Worm (Caenorhabditis elegans) whole organism, L1 larva: Measurements from ENCODE around the gene alg-1.

ENCODE experiments used
- F16B12.6 ChIP-seq: fragments of 150-350 bp; optimal IDR thresholded peaks from 2 replicates; lab custom pipeline; 2014; ENCODE audit warnings: missing biosample characterization, missing genetic modification characterization
- Y116A8C.19 ChIP-seq: sonication (generic microtip); optimal IDR thresholded peaks from 2 replicates; lab custom pipeline; 2016; ENCODE audit warnings: missing compliant biosample characterization, missing genetic modification characterization, borderline replicate concordance
- aha-1 ChIP-seq: fragments of 150-350 bp; optimal IDR thresholded peaks from 2 replicates; lab custom pipeline; 2014; ENCODE audit warnings: missing biosample characterization, missing genetic modification characterization
- alr-1 ChIP-seq: fragments of 200-800 bp; sonication (Bioruptor generic); optimal IDR thresholded peaks from 2 replicates; lab custom pipeline; 2018; ENCODE audit warnings: borderline replicate concordance, mild to moderate bottlenecking, missing genetic modification characterization, missing compliant biosample characterization
- aly-2 ChIP-seq: fragments of 150-350 bp; optimal IDR thresholded peaks from 2 replicates; lab custom pipeline; 2014; ENCODE audit warnings: missing biosample characterization, missing genetic modification characterization
- ama-1 ChIP-seq: fragments of 150-350 bp; optimal IDR thresholded peaks from 2 replicates; lab custom pipeline; 2014
- blmp-1 ChIP-seq: fragments of 150-350 bp; optimal IDR thresholded peaks from 2 replicates; lab custom pipeline; 2014; ENCODE audit warnings: missing biosample characterization, missing genetic modification characterization
- ceh-63 ChIP-seq: fragments of 200-800 bp; sonication (Bioruptor generic); optimal IDR thresholded peaks from 2 replicates; lab custom pipeline; 2018; ENCODE audit warnings: mild to moderate bottlenecking, missing genetic modification characterization, missing compliant biosample characterization
- ceh-82 ChIP-seq, 3 experiments: fragments of 150-350 bp in 1 of 3; sonication (generic microtip) in 2 of 3; optimal IDR thresholded peaks; 2 replicates each; lab custom pipeline; 2014 to 2017; ENCODE audit warnings: missing biosample characterization in 3 of 3, missing genetic modification characterization in 3 of 3
- ceh-88 ChIP-seq: fragments of 200-800 bp; sonication (Bioruptor generic); IDR thresholded peaks from 2 replicates; pipeline ENCODE4 v1.3.6; 2022; ENCODE audit warnings: missing genetic modification characterization, missing compliant biosample characterization
- efl-3 ChIP-seq: fragments of 200-800 bp; sonication (Bioruptor generic); optimal IDR thresholded peaks from 2 replicates; lab custom pipeline; 2018; ENCODE audit warnings: mild to moderate bottlenecking, missing genetic modification characterization, missing compliant biosample characterization
- elt-2 ChIP-seq: sonication (generic microtip); optimal IDR thresholded peaks from 2 replicates; lab custom pipeline; 2016; ENCODE audit warnings: missing genetic modification characterization, mild to moderate bottlenecking, inconsistent platforms, missing compliant biosample characterization, missing genetic modification reagents
- elt-3 ChIP-seq, 6 experiments: fragments of 150-350 bp in 1 of 6; sonication (generic microtip); optimal IDR thresholded peaks; 2 replicates each; lab custom pipeline; 2017 to 2018; ENCODE audit warnings: missing biosample characterization in 6 of 6, missing genetic modification characterization in 6 of 6, inconsistent platforms in 1 of 6
- fos-1 ChIP-seq: fragments of 150-350 bp; optimal IDR thresholded peaks from 2 replicates; lab custom pipeline; 2014; ENCODE audit warnings: missing biosample characterization, missing genetic modification characterization
- grh-1 ChIP-seq: fragments of 200-800 bp; sonication (Bioruptor generic); IDR thresholded peaks from 2 replicates; pipeline ENCODE4 v1.3.6; 2022; ENCODE audit warnings: missing genetic modification reagents, missing genetic modification characterization, missing compliant biosample characterization
- hlh-17 ChIP-seq: fragments of 200-800 bp; sonication (Bioruptor generic); optimal IDR thresholded peaks from 2 replicates; lab custom pipeline; 2018; ENCODE audit warnings: missing genetic modification characterization, mild to moderate bottlenecking, missing compliant biosample characterization, moderate library complexity, borderline replicate concordance
- hpl-2 ChIP-seq: fragments of 150-350 bp; optimal IDR thresholded peaks from 2 replicates; lab custom pipeline; 2014; ENCODE audit warnings: missing biosample characterization, missing genetic modification reagents, missing genetic modification characterization
- irx-1 ChIP-seq: sonication (generic microtip); optimal IDR thresholded peaks from 2 replicates; lab custom pipeline; 2016; ENCODE audit warnings: missing genetic modification characterization, missing compliant biosample characterization
- jun-1 ChIP-seq: fragments of 150-350 bp; optimal IDR thresholded peaks from 2 replicates; lab custom pipeline; 2014; ENCODE audit warnings: missing biosample characterization, missing genetic modification reagents, missing genetic modification characterization
- lin-13 ChIP-seq: fragments of 150-350 bp; optimal IDR thresholded peaks from 2 replicates; lab custom pipeline; 2014; ENCODE audit warnings: missing biosample characterization, missing genetic modification reagents, missing genetic modification characterization
- lin-14 ChIP-seq: fragments of 200-800 bp; sonication (Bioruptor generic); optimal IDR thresholded peaks from 2 replicates; lab custom pipeline; 2018; ENCODE audit warnings: mild to moderate bottlenecking, missing genetic modification characterization, moderate library complexity, missing compliant biosample characterization
- lin-35 ChIP-seq, 2 experiments: fragments of 150-350 bp; optimal IDR thresholded peaks; 2 replicates each; lab custom pipeline; 2014; ENCODE audit warnings: missing biosample characterization in 2 of 2, missing genetic modification characterization in 2 of 2, missing genetic modification reagents in 2 of 2
- lin-39 ChIP-seq: fragments of 150-350 bp; optimal IDR thresholded peaks from 2 replicates; lab custom pipeline; 2014; ENCODE audit warnings: missing biosample characterization, missing genetic modification reagents, missing genetic modification characterization
- lsy-2 ChIP-seq, 2 experiments: fragments of 150-350 bp; optimal IDR thresholded peaks; 2 replicates each; lab custom pipeline; 2014; ENCODE audit warnings: missing biosample characterization in 2 of 2, missing genetic modification characterization in 2 of 2
- mab-9 ChIP-seq: fragments of 200-800 bp; sonication (Bioruptor generic); IDR thresholded peaks from 2 replicates; pipeline ENCODE4 v1.3.6; 2022; ENCODE audit warnings: missing genetic modification reagents, missing genetic modification characterization, missing compliant biosample characterization
- mdl-1 ChIP-seq, 2 experiments: fragments of 150-350 bp; optimal IDR thresholded peaks; 2 replicates each; lab custom pipeline; 2014 to 2017; ENCODE audit warnings: missing biosample characterization in 2 of 2, missing genetic modification characterization in 2 of 2, inconsistent platforms in 1 of 2
- mef-2 ChIP-seq: fragments of 150-350 bp; optimal IDR thresholded peaks from 2 replicates; lab custom pipeline; 2014; ENCODE audit warnings: missing biosample characterization, missing genetic modification characterization
- mep-1 ChIP-seq: fragments of 150-350 bp; optimal IDR thresholded peaks from 2 replicates; lab custom pipeline; 2014; ENCODE audit warnings: missing biosample characterization, missing genetic modification characterization
- nhr-11 ChIP-seq: fragments of 150-350 bp; optimal IDR thresholded peaks from 2 replicates; lab custom pipeline; 2014; ENCODE audit warnings: missing biosample characterization, missing genetic modification characterization
- nhr-12 ChIP-seq: sonication (generic microtip); optimal IDR thresholded peaks from 2 replicates; lab custom pipeline; 2017; ENCODE audit warnings: missing biosample characterization, missing genetic modification characterization
- nhr-19 ChIP-seq: fragments of 200-800 bp; sonication (Bioruptor generic); conservative IDR thresholded peaks from 2 replicates; pipeline ENCODE4 v1.3.6; 2022; ENCODE audit warnings: missing genetic modification characterization, missing compliant biosample characterization
- nhr-237 ChIP-seq: fragments of 150-350 bp; optimal IDR thresholded peaks from 2 replicates; lab custom pipeline; 2014; ENCODE audit warnings: missing biosample characterization, missing genetic modification characterization
- nhr-28 ChIP-seq: fragments of 150-350 bp; optimal IDR thresholded peaks from 2 replicates; lab custom pipeline; 2014; ENCODE audit warnings: missing biosample characterization, missing genetic modification characterization
- nhr-47 ChIP-seq: sonication (generic microtip); optimal IDR thresholded peaks from 2 replicates; lab custom pipeline; 2016; ENCODE audit warnings: mild to moderate bottlenecking, missing genetic modification characterization, moderate library complexity, missing compliant biosample characterization
- nhr-71 ChIP-seq: sonication (generic microtip); optimal IDR thresholded peaks from 2 replicates; lab custom pipeline; 2016; ENCODE audit warnings: mild to moderate bottlenecking, missing genetic modification characterization, moderate library complexity, missing compliant biosample characterization
- nhr-77 ChIP-seq: fragments of 150-350 bp; optimal IDR thresholded peaks from 2 replicates; lab custom pipeline; 2014; ENCODE audit warnings: missing biosample characterization, missing genetic modification characterization
- nhr-85 ChIP-seq: sonication (generic microtip); peaks from one replicate; lab custom pipeline; 2016; ENCODE audit warnings: missing genetic modification characterization, inconsistent platforms, missing compliant biosample characterization
- nhr-90 ChIP-seq: sonication (generic microtip); optimal IDR thresholded peaks from 2 replicates; lab custom pipeline; 2016; ENCODE audit warnings: mild to moderate bottlenecking, missing genetic modification characterization, missing compliant biosample characterization; ENCODE audit not compliant: poor library complexity
- pag-3 ChIP-seq: sonication (generic microtip); optimal IDR thresholded peaks from 2 replicates; lab custom pipeline; 2017; ENCODE audit warnings: missing genetic modification characterization, mild to moderate bottlenecking, missing compliant biosample characterization, antibody characterized with exemption, borderline replicate concordance; ENCODE audit not compliant: insufficient read depth
- pqm-1 ChIP-seq: sonication (generic microtip); optimal IDR thresholded peaks from 3 replicates; lab custom pipeline; 2017; ENCODE audit warnings: missing biosample characterization, missing genetic modification characterization
- skn-1 ChIP-seq: fragments of 150-350 bp; optimal IDR thresholded peaks from 2 replicates; lab custom pipeline; 2014; ENCODE audit warnings: missing biosample characterization, missing genetic modification characterization
- snu-23 ChIP-seq: sonication (generic microtip); optimal IDR thresholded peaks from 2 replicates; lab custom pipeline; 2016; ENCODE audit warnings: missing genetic modification characterization, missing compliant biosample characterization
- swsn-7 ChIP-seq: sonication (generic microtip); optimal IDR thresholded peaks from 2 replicates; lab custom pipeline; 2016; ENCODE audit warnings: missing genetic modification characterization, missing compliant biosample characterization
- tlp-1 ChIP-seq: fragments of 150-350 bp; optimal IDR thresholded peaks from 2 replicates; lab custom pipeline; 2014; ENCODE audit warnings: missing biosample characterization, missing genetic modification characterization
- unc-130 ChIP-seq: fragments of 150-350 bp; optimal IDR thresholded peaks from 2 replicates; lab custom pipeline; 2017; ENCODE audit warnings: missing biosample characterization, missing genetic modification characterization, inconsistent platforms
- unc-30 ChIP-seq: sonication (generic microtip); optimal IDR thresholded peaks from 2 replicates; lab custom pipeline; 2017; ENCODE audit warnings: missing biosample characterization, missing genetic modification characterization
- unc-62 ChIP-seq: fragments of 150-350 bp; optimal IDR thresholded peaks from 2 replicates; lab custom pipeline; 2014; ENCODE audit warnings: missing biosample characterization, missing genetic modification reagents, missing genetic modification characterization
- unc-86 ChIP-seq: sonication (generic microtip); optimal IDR thresholded peaks from 2 replicates; lab custom pipeline; 2016; ENCODE audit warnings: missing genetic modification characterization, missing compliant biosample characterization
- zag-1 ChIP-seq: fragments of 150-350 bp; optimal IDR thresholded peaks from 2 replicates; lab custom pipeline; 2014; ENCODE audit warnings: missing biosample characterization, missing genetic modification characterization
- ztf-11 ChIP-seq, 2 experiments: sonication (generic microtip); optimal IDR thresholded peaks; 2 replicates each; lab custom pipeline; 2016 to 2017; ENCODE audit warnings: missing genetic modification characterization in 2 of 2, missing biosample characterization in 1 of 2, missing compliant biosample characterization in 1 of 2
- ztf-4 ChIP-seq: fragments of 150-350 bp; optimal IDR thresholded peaks from 2 replicates; lab custom pipeline; 2014; ENCODE audit warnings: missing biosample characterization, missing genetic modification characterization

The alg-1 gene

DNA sequence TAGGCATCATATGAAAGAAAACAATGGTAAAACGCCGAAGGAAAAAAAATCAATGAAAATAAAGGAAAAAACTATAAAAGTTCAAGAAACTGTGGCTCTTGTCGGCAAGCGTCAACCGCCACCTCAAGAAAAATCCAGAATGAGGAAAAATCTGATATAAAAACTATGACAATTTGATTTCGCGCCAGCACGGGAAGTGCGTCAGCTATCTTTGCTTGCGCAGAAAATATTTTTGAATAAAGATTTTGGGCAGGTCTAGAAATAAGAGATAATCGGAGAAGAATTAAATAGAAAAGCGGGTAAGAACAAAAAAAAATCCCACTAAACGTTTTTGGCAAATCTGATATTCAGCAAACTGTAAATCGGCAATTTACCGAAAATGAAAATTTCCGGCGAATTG is 30.8 kb upstream of the alg-1 start (continued):
- no peak for TF ChIP-seq fos-1
- TF ChIP-seq unc-62: no peak
- no peak for TF ChIP-seq tlp-1 (tag; lab: Kevin White, UChicago)
- TF ChIP-seq efl-3 (GFP tag; lab: Kevin White, UChicago): no peak
- TF ChIP-seq unc-86 (tag; lab: Kevin White, UChicago): no peak
- no peak for TF ChIP-seq nhr-11 (tag; lab: Kevin White, UChicago)
- TF ChIP-seq alr-1 (tag; lab: Kevin White, UChicago): no peak
- no peak for TF ChIP-seq hpl-2
- TF ChIP-seq nhr-77: no peak
- TF ChIP-seq nhr-19 (GFP tag; lab: Robert Waterston, UW): no peak
- TF ChIP-seq nhr-12 (tag; lab: Kevin White, UChicago): no peak
- no peak for TF ChIP-seq mdl-1 (tag; optimal IDR thresholded peaks at IDR 0.05; lab: Kevin White, UChicago)
- TF ChIP-seq pag-3 (tag; lab: Kevin White, UChicago): no peak
- TF ChIP-seq ceh-63: no peak
- no peak for TF ChIP-seq ceh-82 (tag; optimal IDR thresholded peaks at IDR 0.05; lab: Kevin White, UChicago)
- no peak for TF ChIP-seq F16B12.6 (tag; lab: Kevin White, UChicago)
- TF ChIP-seq nhr-28: no peak
- no peak for TF ChIP-seq lin-39
- TF ChIP-seq skn-1 (tag; lab: Kevin White, UChicago): peak; percentile 33
- no peak for TF ChIP-seq elt-2
- TF ChIP-seq aly-2: no peak
- TF ChIP-seq unc-130: no peak
- peak; percentile 12 for TF ChIP-seq snu-23
- TF ChIP-seq ztf-11 (tag; optimal IDR thresholded peaks at IDR 0.05; lab: Kevin White, UChicago): no peak
- no peak for TF ChIP-seq mef-2
- no peak for TF ChIP-seq aha-1 (tag; lab: Kevin White, UChicago)
- TF ChIP-seq lin-35 (GFP tag; optimal IDR thresholded peaks at IDR 0.05; lab: Kevin White, UChicago): peak; percentile 47 to 72
- no peak for TF ChIP-seq ceh-88 (GFP tag; lab: Robert Waterston, UW)
- no peak for TF ChIP-seq Y116A8C.19 (tag; lab: Kevin White, UChicago)
- TF ChIP-seq blmp-1 (tag; lab: Kevin White, UChicago): no peak
- TF ChIP-seq zag-1: no peak

DNA sequence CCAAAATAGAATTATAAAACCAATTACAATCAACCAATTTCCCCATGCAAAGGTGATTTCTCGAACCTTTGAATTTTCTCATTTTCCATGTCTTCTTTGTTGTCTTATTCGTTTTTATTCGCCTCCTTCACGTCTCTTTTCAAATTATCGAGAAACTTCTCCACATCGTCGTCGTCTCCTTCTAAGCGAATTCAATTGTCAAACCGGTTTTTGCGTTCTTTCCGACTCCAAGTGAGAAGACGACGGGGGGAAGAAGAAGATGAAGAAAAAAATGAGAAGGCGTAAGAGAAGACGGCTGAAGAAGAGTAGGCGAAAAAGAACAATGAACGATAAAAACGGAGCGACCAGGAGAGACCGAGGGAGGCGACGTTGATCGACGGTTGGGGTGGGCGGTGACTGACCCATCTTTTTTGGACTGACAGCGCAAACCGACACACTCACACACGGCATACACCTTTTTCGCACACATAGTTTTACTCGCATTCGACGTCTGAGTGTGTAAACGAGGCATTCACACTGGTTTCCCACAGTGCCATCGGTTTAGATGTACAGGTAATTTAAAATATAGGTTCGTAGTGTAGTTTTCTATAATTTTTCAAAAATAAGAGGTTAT is 28.4 kb upstream of the alg-1 start:
- TF ChIP-seq jun-1 (tag; lab: Kevin White, UChicago): peak; percentile 19
- TF ChIP-seq pqm-1 (tag; lab: Kevin White, UChicago): no peak
- no peak for TF ChIP-seq mab-9
- peak in 1 of 2 experiments; percentile 52 for TF ChIP-seq mdl-1 (tag; optimal IDR thresholded peaks at IDR 0.05; lab: Kevin White, UChicago)
- TF ChIP-seq snu-23: peak; percentile 83
- peak; percentile 55 for TF ChIP-seq swsn-7
- TF ChIP-seq lin-14 (GFP tag; lab: Kevin White, UChicago): peak; percentile 92
- TF ChIP-seq pag-3 (tag; lab: Kevin White, UChicago): no peak
- TF ChIP-seq lin-13 (GFP tag; lab: Kevin White, UChicago): peak; percentile 56
- TF ChIP-seq mep-1: peak; percentile 82
- no peak for TF ChIP-seq efl-3 (GFP tag; lab: Kevin White, UChicago)
- no peak for TF ChIP-seq nhr-237 (tag; lab: Kevin White, UChicago)
- no peak for TF ChIP-seq unc-30
- TF ChIP-seq ztf-4: peak; percentile 9
- TF ChIP-seq hlh-17 (GFP tag; lab: Kevin White, UChicago): no peak
- peak; percentile 58 for TF ChIP-seq nhr-47
- TF ChIP-seq nhr-90 (tag; lab: Kevin White, UChicago): peak; percentile 72
- TF ChIP-seq lin-35 (GFP tag; optimal IDR thresholded peaks at IDR 0.05; lab: Kevin White, UChicago): peak in 1 of 2 experiments; percentile 59
- no peak for TF ChIP-seq nhr-28
- TF ChIP-seq nhr-85 (tag; lab: Kevin White, UChicago): peak; percentile 98
- peak; percentile 19 to 65 for TF ChIP-seq lsy-2 (tag; optimal IDR thresholded peaks at IDR 0.05; lab: Kevin White, UChicago)
- no peak for TF ChIP-seq skn-1 (tag; lab: Kevin White, UChicago)
- TF ChIP-seq hpl-2: peak; percentile 30
- TF ChIP-seq elt-3 (tag; optimal IDR thresholded peaks at IDR 0.05; lab: Kevin White, UChicago): peak; percentile 52 to 99 (median 97)
- TF ChIP-seq elt-2: no peak
- no peak for TF ChIP-seq ama-1
- no peak for TF ChIP-seq irx-1
- peak; percentile 97 for TF ChIP-seq blmp-1 (tag; lab: Kevin White, UChicago)
- TF ChIP-seq ceh-63: no peak
- TF ChIP-seq nhr-71: peak; percentile 80
- peak; percentile 99 for TF ChIP-seq grh-1 (GFP tag; lab: Robert Waterston, UW)
